Worm (Caenorhabditis elegans): ENCODE results near the gene clec-6.
A peak's percentile ranks its signal among the peaks of the same experiment; 100 is the strongest.

The clec-6 gene

DNA sequence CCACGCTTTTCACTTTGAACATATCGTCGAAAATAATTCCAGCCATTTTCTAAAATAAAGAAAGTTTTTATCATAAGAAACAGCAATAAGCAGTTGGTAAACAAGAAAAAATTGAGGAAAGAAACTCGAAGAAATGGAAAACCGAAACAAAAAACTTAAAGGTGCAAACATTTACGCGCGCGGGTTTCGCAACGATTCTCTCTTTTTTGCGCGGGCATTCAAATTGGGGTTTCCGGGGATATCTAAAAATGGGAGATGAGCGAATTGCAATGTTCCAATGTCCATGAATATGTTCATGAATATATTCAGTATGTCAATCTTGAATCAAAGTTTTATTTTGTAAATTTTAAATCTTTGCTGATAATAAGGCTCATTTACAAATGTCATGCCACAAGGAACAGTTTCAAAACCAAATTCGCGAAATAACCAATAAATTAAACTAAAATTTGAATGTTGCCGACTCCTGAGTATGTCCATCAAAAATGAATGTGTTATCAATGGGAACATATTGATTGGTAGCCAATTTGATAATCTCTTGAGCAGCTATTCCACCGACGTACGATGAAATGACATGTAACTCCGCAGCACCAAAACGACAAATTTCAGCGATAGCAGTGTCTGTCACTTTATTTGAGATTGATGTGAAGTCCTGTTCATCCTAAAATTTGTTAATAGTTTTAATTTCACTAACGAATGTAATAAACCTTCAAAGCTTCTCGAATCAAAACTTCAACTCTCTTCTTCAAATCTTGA lies 30.9 kb upstream of the clec-6 start, which contains the start of gene rpb-8 (continued):
- no peak for TF ChIP-seq Y75B8A.6 (GFP tag; IDR thresholded peaks at IDR 0.05)
- TF ChIP-seq F10B5.3 (tag; optimal IDR thresholded peaks at IDR 0.05): no peak
- TF ChIP-seq tra-1 (GFP tag; IDR thresholded peaks at IDR 0.05): no peak
- TF ChIP-seq lir-3 (tag; optimal IDR thresholded peaks at IDR 0.05): no peak
- TF ChIP-seq ama-1 (optimal IDR thresholded peaks at IDR 0.05): no peak
- no peak for TF ChIP-seq hmg-1.1 (GFP tag; IDR thresholded peaks at IDR 0.05)
- no peak for TF ChIP-seq ZK337.2 (GFP tag; IDR thresholded peaks at IDR 0.05)
- TF ChIP-seq lsy-2 (tag; optimal IDR thresholded peaks at IDR 0.05): peak in 1 of 2 experiments; percentile 76
- TF ChIP-seq ztf-11 (tag; optimal IDR thresholded peaks at IDR 0.05): no peak
- TF ChIP-seq dmd-9 (GFP tag; IDR thresholded peaks at IDR 0.05): no peak
- TF ChIP-seq unc-39 (tag; optimal IDR thresholded peaks at IDR 0.05): no peak
- TF ChIP-seq ceh-20 (GFP tag; IDR thresholded peaks at IDR 0.05): no peak
- TF ChIP-seq lin-29 (GFP tag; IDR thresholded peaks at IDR 0.05): no peak
- no peak for TF ChIP-seq R02D3.7 (tag; optimal IDR thresholded peaks at IDR 0.05)
- TF ChIP-seq lin-38 (GFP tag; IDR thresholded peaks at IDR 0.05): 0 out of 2 replicates have a peak, but pooled peaks have one; percentile 22

DNA sequence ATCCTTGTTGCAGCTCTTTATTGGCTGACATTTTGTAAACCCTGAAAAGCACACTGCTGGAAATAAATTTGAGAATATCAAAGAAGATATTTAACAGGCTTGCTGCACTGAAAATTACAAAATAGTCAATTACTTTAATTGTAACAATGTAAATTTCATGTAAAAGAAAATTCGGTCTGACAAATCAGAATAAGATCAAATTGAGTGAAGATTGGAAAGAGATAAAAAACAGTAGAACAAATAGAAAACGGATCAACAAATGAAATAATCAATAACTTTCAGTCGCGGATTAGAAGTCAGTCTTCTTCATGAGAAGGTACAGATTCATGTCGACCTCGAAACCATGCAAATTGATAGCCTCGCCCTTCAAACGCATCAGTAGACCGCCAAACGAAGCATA lies 29.8 kb upstream of the clec-6 start, which contains the start of gene rars-1:
rars-1 (minus strand) TSS at position 101 of the 400 bp plus-strand sequence.
- TF ChIP-seq unc-62 (GFP tag; optimal IDR thresholded peaks at IDR 0.05 in 1 of 2) (peak in 1 of 2 experiments; percentile 57), unc-62 (tag; optimal IDR thresholded peaks at IDR 0.05) (no peak), lin-13 (GFP tag; optimal IDR thresholded peaks at IDR 0.05) (no peak), zfp-2 (tag; optimal IDR thresholded peaks at IDR 0.05) (no peak)

DNA sequence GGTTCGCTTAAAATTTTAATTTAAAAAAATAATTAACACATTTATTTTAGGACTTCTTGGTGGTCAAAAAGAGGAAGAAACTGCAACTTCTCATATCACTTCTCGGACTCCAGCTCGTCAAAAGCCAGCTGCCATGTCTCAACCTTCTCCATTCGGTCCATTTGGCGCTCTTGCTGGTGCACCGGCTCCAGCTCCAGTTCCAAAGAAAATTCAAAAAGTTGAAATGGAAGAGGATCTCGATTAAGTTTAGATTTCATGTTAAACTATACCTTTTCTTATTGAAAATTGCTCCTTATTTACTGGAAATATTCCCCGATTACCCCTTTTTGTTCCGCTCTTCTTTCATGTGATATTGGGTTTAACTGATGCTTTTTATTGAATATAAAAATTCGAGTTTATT lies 26.5 kb upstream of the clec-6 start:
- TF ChIP-seq aha-1 (tag) (peak; percentile 93), gei-8 (GFP tag; optimal IDR thresholded peaks at IDR 0.05) (no peak)

DNA sequence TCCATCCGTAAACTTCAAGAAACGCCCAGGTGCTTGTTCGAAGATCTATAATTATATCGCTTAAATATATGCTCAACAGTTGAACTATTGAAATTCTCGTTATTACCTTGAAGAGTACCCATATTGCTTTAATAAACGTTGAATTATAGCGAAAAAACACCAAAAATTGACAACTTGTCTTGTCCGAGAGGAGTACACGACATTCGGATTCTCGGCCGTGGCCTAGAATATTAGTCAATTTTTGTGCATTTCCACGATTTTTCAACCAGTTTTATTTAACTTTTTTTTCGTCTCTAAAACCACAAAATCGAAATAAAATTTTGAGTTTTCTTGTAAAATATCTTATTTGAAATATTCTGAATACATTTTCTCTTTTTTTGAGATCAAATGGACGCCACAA lies 25.1 kb upstream of the clec-6 start, which contains the start of the genes F26F4.9 and cee-1:
F26F4.9 (minus strand) TSS at position 205 of the 400 bp plus-strand sequence.
cee-1 (plus strand) TSS at position 383 of the 400 bp plus-strand sequence.
- no peak for TF ChIP-seq lin-1 (GFP tag; IDR thresholded peaks at IDR 0.05)
- TF ChIP-seq Y48G9A.11 (GFP tag; IDR thresholded peaks at IDR 0.05): 0 out of 2 replicates have a peak, but pooled peaks have one; percentile 15
- TF ChIP-seq vab-7 (GFP tag; IDR thresholded peaks at IDR 0.05): no peak
- TF ChIP-seq ZK546.5 (tag; optimal IDR thresholded peaks at IDR 0.05): no peak
- TF ChIP-seq egl-43 (GFP tag; IDR thresholded peaks at IDR 0.05): no peak
- peak; percentile 19; the same call in 1 of the 2 replicates for TF ChIP-seq dmd-6 (GFP tag; IDR thresholded peaks at IDR 0.05)
- TF ChIP-seq ceh-62 (tag; optimal IDR thresholded peaks at IDR 0.05): no peak
- TF ChIP-seq cey-2 (tag; optimal IDR thresholded peaks at IDR 0.05; ENCODE audit: borderline replicate concordance, insufficient read depth): no peak
- TF ChIP-seq ceh-32 (tag; optimal IDR thresholded peaks at IDR 0.05; ENCODE audit: poor library complexity): no peak
- no peak for TF ChIP-seq fos-1 (tag; optimal IDR thresholded peaks at IDR 0.05)
- TF ChIP-seq aha-1 (tag): peak; percentile 86
- TF ChIP-seq T20F7.1 (GFP tag; optimal IDR thresholded peaks at IDR 0.05): no peak
- peak; percentile 32 for TF ChIP-seq rbr-2 (tag; optimal IDR thresholded peaks at IDR 0.05)
- no peak for TF ChIP-seq zag-1 (tag; optimal IDR thresholded peaks at IDR 0.05)
- TF ChIP-seq ceh-20 (GFP tag; IDR thresholded peaks at IDR 0.05): no peak
- no peak for TF ChIP-seq tag-97 (GFP tag; IDR thresholded peaks at IDR 0.05)
- no peak for TF ChIP-seq aly-2 (tag; optimal IDR thresholded peaks at IDR 0.05)
- no peak for TF ChIP-seq spr-3 (GFP tag; optimal IDR thresholded peaks at IDR 0.05)
- TF ChIP-seq F10B5.3 (tag; optimal IDR thresholded peaks at IDR 0.05): no peak
- no peak for TF ChIP-seq F37D6.2 (tag; optimal IDR thresholded peaks at IDR 0.05)
- peak; percentile 97 for TF ChIP-seq mes-2 (tag; optimal IDR thresholded peaks at IDR 0.05; ENCODE audit: poor library complexity, severe bottlenecking)
- peak; percentile 3 for TF ChIP-seq hlh-11 (tag; optimal IDR thresholded peaks at IDR 0.05)
- TF ChIP-seq lin-39 (tag; optimal IDR thresholded peaks at IDR 0.05): no peak
- peak; percentile 4 for TF ChIP-seq F49E8.2 (tag; optimal IDR thresholded peaks at IDR 0.05; ENCODE audit: borderline replicate concordance)
- peak in 1 of 2 experiments; percentile 74 for TF ChIP-seq lsy-2 (tag; optimal IDR thresholded peaks at IDR 0.05)
- 0 out of 2 replicates have a peak, but pooled peaks have one; percentile 37 for TF ChIP-seq dmd-9 (GFP tag; IDR thresholded peaks at IDR 0.05)
- TF ChIP-seq Y75B8A.6 (GFP tag; IDR thresholded peaks at IDR 0.05): no peak
- TF ChIP-seq madf-9 (GFP tag; conservative IDR thresholded peaks at IDR 0.05): no peak
- TF ChIP-seq dve-1 (tag; optimal IDR thresholded peaks at IDR 0.05; ENCODE audit: insufficient read depth): peak; percentile 44
- TF ChIP-seq skn-1 (tag; optimal IDR thresholded peaks at IDR 0.05): no peak
